Worm (Caenorhabditis elegans) whole organism, L4/young adult: Measurements from ENCODE around the gene snt-2.

Experiments used
- W03F9.2 ChIP-seq: fragments of 150-350 bp; optimal IDR thresholded peaks from 2 replicates; lab custom pipeline; 2014; ENCODE audit warnings: missing biosample characterization, missing genetic modification characterization
- him-1 ChIP-seq: sonication (generic microtip); optimal IDR thresholded peaks from 2 replicates; lab custom pipeline; 2016; ENCODE audit warnings: missing genotype, missing genetic modification reagents, missing genetic modification characterization, missing compliant biosample characterization

ce11 chrIII:797507-797906 lies 4.0 kb upstream of the snt-2 start:
- TF ChIP-seq him-1 (tag; lab: Kevin White, UChicago) (no peak), W03F9.2 (no peak)
